Fruit fly (Drosophila melanogaster) whole organism, embryonic: ENCODE measurements around the gene SMC3.

ENCODE experiments used
- Antp ChIP-seq: fragments of 200-800 bp; sonication (Bioruptor generic); optimal IDR thresholded peaks from 3 replicates; lab custom pipeline; 2016; ENCODE audit warnings: missing biosample characterization, missing genetic modification characterization
- Atf-2 ChIP-seq: fragments of 200-800 bp; sonication (Bioruptor generic); optimal IDR thresholded peaks from 2 replicates; lab custom pipeline; 2016; ENCODE audit warnings: missing biosample characterization, missing genetic modification characterization
- B-H2 ChIP-seq: fragments of 200-800 bp; sonication (Bioruptor generic); optimal IDR thresholded peaks from 2 replicates; lab custom pipeline; 2018; ENCODE audit warnings: missing biosample characterization, mild to moderate bottlenecking, missing genetic modification characterization
- Blimp-1 ChIP-seq: fragments of 200-800 bp; sonication (Bioruptor generic); optimal IDR thresholded peaks from 3 replicates; lab custom pipeline; 2018; ENCODE audit warnings: missing biosample characterization, missing genetic modification characterization, mild to moderate bottlenecking, moderate library complexity, missing genetic modification reagents
- BtbVII ChIP-seq: fragments of 200-800 bp; sonication (Bioruptor generic); optimal IDR thresholded peaks from 3 replicates; lab custom pipeline; 2017; ENCODE audit warnings: missing biosample characterization, mild to moderate bottlenecking, missing genetic modification characterization
- CG10209 ChIP-seq: fragments of 200-800 bp; sonication (Bioruptor generic); optimal IDR thresholded peaks from 3 replicates; lab custom pipeline; 2017; ENCODE audit warnings: missing biosample characterization, mild to moderate bottlenecking, missing genetic modification characterization, missing genetic modification reagents
- CG11085 ChIP-seq: fragments of 200-800 bp; sonication (Bioruptor generic); IDR thresholded peaks from 2 replicates; pipeline ENCODE4 v1.3.6; 2022; ENCODE audit warnings: missing biosample characterization, missing genetic modification characterization
- CG11504 ChIP-seq: fragments of 200-800 bp; sonication (Bioruptor generic); optimal IDR thresholded peaks from 3 replicates; lab custom pipeline; 2019; ENCODE audit warnings: missing biosample characterization, mild to moderate bottlenecking, missing genetic modification characterization, moderate library complexity
- CG11695 ChIP-seq: fragments of 200-800 bp; sonication (Bioruptor generic); IDR thresholded peaks from 3 replicates; pipeline ENCODE4 v1.3.6; 2022; ENCODE audit warnings: missing biosample characterization, missing genetic modification characterization
- CG12219 ChIP-seq: fragments of 200-800 bp; sonication (Bioruptor generic); optimal IDR thresholded peaks from 3 replicates; lab custom pipeline; 2018; ENCODE audit warnings: missing biosample characterization, mild to moderate bottlenecking, missing genetic modification characterization
- CG12236 ChIP-seq: fragments of 200-800 bp; sonication (Bioruptor generic); optimal IDR thresholded peaks from 2 replicates; lab custom pipeline; 2016; ENCODE audit warnings: missing biosample characterization, missing genetic modification characterization
- CG1233 ChIP-seq: fragments of 200-800 bp; sonication (Bioruptor generic); optimal IDR thresholded peaks from 4 replicates; lab custom pipeline; 2018; ENCODE audit warnings: missing biosample characterization, mild to moderate bottlenecking, missing genetic modification characterization
- CG12744 ChIP-seq: fragments of 200-800 bp; sonication (Bioruptor generic); optimal IDR thresholded peaks from 2 replicates; lab custom pipeline; 2016; ENCODE audit warnings: missing biosample characterization, missing genetic modification characterization
- CG12769 ChIP-seq: fragments of 200-800 bp; sonication (Bioruptor generic); optimal IDR thresholded peaks from 2 replicates; lab custom pipeline; 2019; ENCODE audit warnings: missing biosample characterization, mild to moderate bottlenecking, missing genetic modification characterization, moderate library complexity
- CG14441 ChIP-seq: fragments of 200-800 bp; sonication (Bioruptor generic); IDR thresholded peaks from 2 replicates; pipeline ENCODE4 v1.3.6; 2022; ENCODE audit warnings: missing biosample characterization, missing genetic modification characterization
- CG1602 ChIP-seq: fragments of 200-800 bp; sonication (Bioruptor generic); optimal IDR thresholded peaks from 3 replicates; lab custom pipeline; 2016; ENCODE audit warnings: missing biosample characterization, missing genetic modification characterization
- CG16863 ChIP-seq: fragments of 200-800 bp; sonication (Bioruptor generic); optimal IDR thresholded peaks from 3 replicates; lab custom pipeline; 2016; ENCODE audit warnings: missing biosample characterization, missing genetic modification characterization
- CG17568 ChIP-seq: fragments of 200-800 bp; sonication (Bioruptor generic); optimal IDR thresholded peaks from 2 replicates; lab custom pipeline; 2018; ENCODE audit warnings: missing biosample characterization, mild to moderate bottlenecking, missing genetic modification characterization, moderate library complexity
- CG1792 ChIP-seq: fragments of 200-800 bp; sonication (Bioruptor generic); optimal IDR thresholded peaks from 2 replicates; lab custom pipeline; 2016; ENCODE audit warnings: missing biosample characterization, missing genetic modification characterization
- CG42726 ChIP-seq: fragments of 200-800 bp; sonication (Bioruptor generic); IDR thresholded peaks from 2 replicates; pipeline ENCODE4 v1.3.6; 2022; ENCODE audit warnings: missing biosample characterization, missing genetic modification characterization; ENCODE audit not compliant: partially characterized antibody
- CG4328 ChIP-seq: fragments of 200-800 bp; sonication (Bioruptor generic); optimal IDR thresholded peaks from 3 replicates; lab custom pipeline; 2017; ENCODE audit warnings: missing biosample characterization, missing genetic modification reagents, missing genetic modification characterization
- CG4617 ChIP-seq: fragments of 200-800 bp; sonication (Bioruptor generic); optimal IDR thresholded peaks from 3 replicates; lab custom pipeline; 2016; ENCODE audit warnings: missing biosample characterization, missing genetic modification characterization, borderline replicate concordance
- CG6683 ChIP-seq: fragments of 200-800 bp; sonication (Bioruptor generic); optimal IDR thresholded peaks from 2 replicates; lab custom pipeline; 2017; ENCODE audit warnings: missing biosample characterization, mild to moderate bottlenecking, missing genetic modification characterization, missing genetic modification reagents
- CG7556 ChIP-seq: fragments of 200-800 bp; sonication (Bioruptor generic); optimal IDR thresholded peaks from 2 replicates; lab custom pipeline; 2017; ENCODE audit warnings: missing biosample characterization, mild to moderate bottlenecking, missing genetic modification characterization
- CG7839 ChIP-seq: fragments of 200-800 bp; sonication (Bioruptor generic); optimal IDR thresholded peaks from 3 replicates; lab custom pipeline; 2018; ENCODE audit warnings: missing biosample characterization, mild to moderate bottlenecking, missing genetic modification characterization, moderate library complexity
- CG8290 ChIP-seq, 3 experiments: fragments of 200-800 bp; sonication (Bioruptor generic); optimal IDR thresholded peaks; 2 replicates each; lab custom pipeline; 2016 to 2019; ENCODE audit warnings: missing biosample characterization in 3 of 3, missing genetic modification characterization in 3 of 3, mild to moderate bottlenecking in 2 of 3, moderate library complexity in 1 of 3
- CG9215 ChIP-seq: fragments of 200-800 bp; sonication (Bioruptor generic); IDR thresholded peaks from 2 replicates; pipeline ENCODE4 v1.3.6; 2022; ENCODE audit warnings: missing biosample characterization, missing genetic modification characterization
- Camta ChIP-seq: fragments of 200-800 bp; sonication (Bioruptor generic); optimal IDR thresholded peaks from 2 replicates; lab custom pipeline; 2016; ENCODE audit warnings: missing biosample characterization, missing genetic modification characterization
- Elba2 ChIP-seq: fragments of 200-800 bp; sonication (Bioruptor generic); optimal IDR thresholded peaks from 3 replicates; lab custom pipeline; 2016; ENCODE audit warnings: missing biosample characterization, missing genetic modification characterization
- Hmx ChIP-seq: fragments of 200-800 bp; sonication (Bioruptor generic); optimal IDR thresholded peaks from 2 replicates; lab custom pipeline; 2016; ENCODE audit warnings: missing biosample characterization, missing genetic modification characterization
- MBD-R2 ChIP-seq: fragments of 200-800 bp; sonication (Bioruptor generic); IDR thresholded peaks from 2 replicates; pipeline ENCODE4 v1.3.6; 2022; ENCODE audit warnings: missing biosample characterization, missing genetic modification characterization
- Nf-YA ChIP-seq: fragments of 200-800 bp; sonication (Bioruptor generic); IDR thresholded peaks from 2 replicates; pipeline ENCODE4 v1.3.6; 2022; ENCODE audit warnings: missing biosample characterization, missing genetic modification characterization
- Rx ChIP-seq: fragments of 200-800 bp; sonication (Bioruptor generic); IDR thresholded peaks from 2 replicates; pipeline ENCODE4 v1.3.6; 2022; ENCODE audit warnings: missing biosample characterization, missing genetic modification characterization
- Sox102F ChIP-seq: fragments of 200-800 bp; sonication (Bioruptor generic); optimal IDR thresholded peaks from 2 replicates; lab custom pipeline; 2018; ENCODE audit warnings: missing biosample characterization, mild to moderate bottlenecking, missing genetic modification characterization, moderate library complexity
- YL-1 ChIP-seq: fragments of 200-800 bp; sonication (Bioruptor generic); optimal IDR thresholded peaks from 3 replicates; lab custom pipeline; 2017; ENCODE audit warnings: missing biosample characterization, mild to moderate bottlenecking, missing genetic modification characterization
- chinmo ChIP-seq: fragments of 200-800 bp; sonication (Bioruptor generic); IDR thresholded peaks from 4 replicates; pipeline ENCODE4 v1.3.6; 2022; ENCODE audit warnings: missing biosample characterization, missing genetic modification characterization; ENCODE audit not compliant: partially characterized antibody
- crp ChIP-seq, 2 experiments: fragments of 200-800 bp; sonication (Bioruptor generic); optimal IDR thresholded peaks; 2 replicates in 1 of 2; 3 replicates in 1 of 2; lab custom pipeline; 2017; ENCODE audit warnings: missing biosample characterization in 2 of 2, missing genetic modification characterization in 2 of 2, mild to moderate bottlenecking in 1 of 2, moderate library complexity in 1 of 2
- dimm ChIP-seq: fragments of 200-800 bp; sonication (Bioruptor generic); IDR thresholded peaks from 2 replicates; pipeline ENCODE4 v1.3.6; 2022; ENCODE audit warnings: missing biosample characterization, missing genetic modification characterization
- eve ChIP-seq, 2 experiments: fragments of >200 bp; optimal IDR thresholded peaks; 2 replicates each; lab custom pipeline; 2017; ENCODE audit warnings: missing biosample characterization in 2 of 2, missing genetic modification characterization in 2 of 2
- grn ChIP-seq: fragments of 200-800 bp; sonication (Bioruptor generic); optimal IDR thresholded peaks from 3 replicates; lab custom pipeline; 2017; ENCODE audit warnings: missing biosample characterization, missing genetic modification characterization
- gt ChIP-seq: fragments of 200-800 bp; sonication (Bioruptor generic); IDR thresholded peaks from 2 replicates; pipeline ENCODE4 v1.3.6; 2022; ENCODE audit warnings: missing biosample characterization, missing genetic modification characterization
- hkb ChIP-seq, 2 experiments: fragments of 200-800 bp in 1 of 2; fragments of >200 bp in 1 of 2; sonication (Bioruptor generic) in 1 of 2; IDR thresholded peaks in 1 of 2; optimal IDR thresholded peaks in 1 of 2; 2 replicates each; pipeline versions ENCODE4 v1.3.6 to Lab custom; 2017 to 2022; ENCODE audit warnings: missing biosample characterization in 1 of 2, missing genetic modification characterization in 1 of 2
- mam ChIP-seq: fragments of 200-800 bp; sonication (Bioruptor generic); optimal IDR thresholded peaks from 3 replicates; lab custom pipeline; 2016; ENCODE audit warnings: missing biosample characterization, missing genetic modification characterization
- tin ChIP-seq: fragments of 200-800 bp; sonication (Bioruptor generic); optimal IDR thresholded peaks from 3 replicates; lab custom pipeline; 2016; ENCODE audit warnings: missing biosample characterization, missing genetic modification characterization
- tio ChIP-seq: fragments of 200-800 bp; sonication (Bioruptor generic); optimal IDR thresholded peaks from 2 replicates; lab custom pipeline; 2017; ENCODE audit warnings: missing biosample characterization, missing genetic modification characterization, inconsistent platforms
- z ChIP-seq: fragments of 200-800 bp; sonication (Bioruptor generic); IDR thresholded peaks from 3 replicates; pipeline ENCODE4 v1.3.6; 2022; ENCODE audit warnings: missing biosample characterization, missing genetic modification characterization
- zfh2 ChIP-seq: fragments of 200-800 bp; sonication (Bioruptor generic); optimal IDR thresholded peaks from 2 replicates; lab custom pipeline; 2016; ENCODE audit warnings: missing biosample characterization, missing genetic modification characterization

Gene SMC3

DNA sequence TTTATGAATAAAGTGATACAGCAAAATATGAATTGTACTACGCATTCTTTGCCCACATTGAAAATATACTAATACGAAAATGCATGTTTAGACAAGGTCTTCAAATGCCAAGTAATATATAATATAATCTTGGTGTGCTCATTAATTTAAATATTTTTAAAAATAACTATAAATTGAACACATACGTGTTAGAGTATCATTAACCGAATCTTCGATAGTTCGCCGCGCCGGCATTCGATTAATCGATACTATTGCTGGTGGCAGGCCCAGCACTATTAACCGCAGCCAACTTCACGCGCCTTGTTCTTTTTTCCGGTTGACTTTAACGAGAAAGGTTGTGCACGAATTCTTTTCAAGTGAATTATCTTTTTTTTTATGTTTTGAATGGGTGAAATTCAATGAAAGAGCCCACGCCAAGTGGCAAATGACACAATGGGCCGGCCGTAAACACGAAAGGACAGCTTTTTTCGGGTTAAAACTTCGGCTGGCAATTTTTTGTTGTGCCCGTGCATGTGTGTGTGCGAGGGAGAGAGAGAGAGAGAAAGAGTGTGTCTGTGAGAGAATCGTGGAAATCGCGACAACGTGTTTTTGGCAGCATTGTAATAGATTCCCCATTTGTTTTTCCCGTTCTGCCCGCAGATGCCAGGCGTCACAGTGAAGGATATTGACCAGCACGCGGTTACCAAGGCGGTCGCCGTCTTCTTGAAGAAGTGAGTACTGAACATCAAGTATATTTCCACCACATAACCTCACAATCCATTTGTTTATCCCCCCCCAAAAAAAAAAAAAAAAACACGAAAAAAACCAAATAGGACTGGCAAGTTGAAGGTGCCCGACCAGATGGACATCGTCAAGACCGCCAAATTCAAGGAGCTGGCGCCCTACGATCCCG is 44.6 kb upstream of the SMC3 start, which contains the start of gene RpS19a (continued):
- peak; percentile 14 for TF ChIP-seq tio (GFP tag; lab: Kevin White, UChicago)
- 0 out of 2 replicates have a peak, but pooled peaks have one; percentile 18 for TF ChIP-seq gt (GFP tag; lab: Robert Waterston, UW)
- TF ChIP-seq CG4617 (GFP tag; lab: Kevin White, UChicago) = peak; percentile 32
- TF ChIP-seq CG12769 (tag; lab: Kevin White, UChicago) = peak; percentile 53
- peak; percentile 78 for TF ChIP-seq CG10209 (GFP tag; lab: Kevin White, UChicago)
- no peak for TF ChIP-seq eve (GFP tag; optimal IDR thresholded peaks at IDR 0.05; lab: Kevin White, UChicago)
- TF ChIP-seq z (GFP tag; lab: Robert Waterston, UW) = no peak
- peak; percentile 23 for TF ChIP-seq zfh2 (GFP tag; lab: Kevin White, UChicago)
- no peak for TF ChIP-seq CG11504 (tag; lab: Kevin White, UChicago)
- TF ChIP-seq grn (GFP tag; lab: Kevin White, UChicago) = peak; percentile 37
- peak in 1 of 2 experiments; percentile 22 for TF ChIP-seq crp (GFP tag; optimal IDR thresholded peaks at IDR 0.05; lab: Kevin White, UChicago)
- TF ChIP-seq CG6683 (GFP tag; lab: Kevin White, UChicago) = peak; percentile 56
- TF ChIP-seq CG7556 (GFP tag; lab: Kevin White, UChicago) = peak; percentile 72
- TF ChIP-seq MBD-R2 (GFP tag; lab: Robert Waterston, UW) = no peak; the same call in 1 of the 2 replicates
- peak; percentile 92 for TF ChIP-seq CG17568 (GFP tag; lab: Kevin White, UChicago)
- peak; percentile 36 for TF ChIP-seq Sox102F (GFP tag; lab: Kevin White, UChicago)
- TF ChIP-seq chinmo = no peak
- TF ChIP-seq CG12219 = peak; percentile 78
- TF ChIP-seq YL-1 (GFP tag; lab: Kevin White, UChicago) = peak; percentile 94
- TF ChIP-seq CG1792 (GFP tag; lab: Kevin White, UChicago) = no peak
- TF ChIP-seq Hmx (GFP tag; lab: Kevin White, UChicago) = no peak
- peak; percentile 24 for TF ChIP-seq Blimp-1 (GFP tag; lab: Kevin White, UChicago)
- peak; percentile 7 for TF ChIP-seq CG12236 (GFP tag; lab: Kevin White, UChicago)
- no peak for TF ChIP-seq CG12744 (GFP tag; lab: Kevin White, UChicago)
- no peak for TF ChIP-seq hkb (optimal IDR thresholded peaks at IDR 0.05; lab: Kevin White, UChicago)
- TF ChIP-seq hkb (GFP tag; IDR thresholded peaks at IDR 0.05; lab: Robert Waterston, UW) = peak; percentile 70
- TF ChIP-seq Camta (GFP tag; lab: Kevin White, UChicago) = peak; percentile 41
- peak; percentile 74 for TF ChIP-seq CG7839 (tag; lab: Kevin White, UChicago)
- TF ChIP-seq dimm = 0 out of 2 replicates have a peak, but pooled peaks have one; percentile 20
- TF ChIP-seq Elba2 (GFP tag; lab: Kevin White, UChicago) = no peak
- TF ChIP-seq Atf-2 (GFP tag; lab: Kevin White, UChicago) = peak; percentile 36
- peak; percentile 82 for TF ChIP-seq Rx (GFP tag; lab: Robert Waterston, UW)
- TF ChIP-seq CG4328 (GFP tag; lab: Kevin White, UChicago) = peak; percentile 85
- peak; percentile 39; the same call in 1 of the 2 replicates for TF ChIP-seq CG14441 (GFP tag; lab: Robert Waterston, UW)
- TF ChIP-seq CG1233 (GFP tag; lab: Kevin White, UChicago) = peak; percentile 93
- peak; percentile 40 for TF ChIP-seq tin
- no peak for TF ChIP-seq CG42726 (GFP tag; lab: Robert Waterston, UW)
- peak; percentile 88 for TF ChIP-seq BtbVII
- TF ChIP-seq CG1602 (GFP tag; lab: Kevin White, UChicago) = no peak
- peak; percentile 31; the same call in 1 of the 3 replicates for TF ChIP-seq CG11695 (GFP tag; lab: Robert Waterston, UW)
- TF ChIP-seq Antp (GFP tag; lab: Kevin White, UChicago) = no peak
- no peak for TF ChIP-seq mam (GFP tag; lab: Kevin White, UChicago)
- TF ChIP-seq CG11085 (GFP tag; lab: Robert Waterston, UW) = peak; percentile 76
- TF ChIP-seq CG8290 (GFP tag; optimal IDR thresholded peaks at IDR 0.05; lab: Kevin White, UChicago) = peak; percentile 15
- TF ChIP-seq CG8290 (tag; optimal IDR thresholded peaks at IDR 0.05; lab: Kevin White, UChicago) = peak; percentile 78 to 79
- peak; percentile 72 for TF ChIP-seq Nf-YA (GFP tag; lab: Robert Waterston, UW)
- peak; percentile 92 for TF ChIP-seq B-H2
- TF ChIP-seq CG9215 (GFP tag; lab: Robert Waterston, UW) = no peak
- TF ChIP-seq CG16863 (GFP tag; lab: Kevin White, UChicago) = peak; percentile 30
